Worm (Caenorhabditis elegans): ENCODE measurements around the gene col-162.

DNA sequence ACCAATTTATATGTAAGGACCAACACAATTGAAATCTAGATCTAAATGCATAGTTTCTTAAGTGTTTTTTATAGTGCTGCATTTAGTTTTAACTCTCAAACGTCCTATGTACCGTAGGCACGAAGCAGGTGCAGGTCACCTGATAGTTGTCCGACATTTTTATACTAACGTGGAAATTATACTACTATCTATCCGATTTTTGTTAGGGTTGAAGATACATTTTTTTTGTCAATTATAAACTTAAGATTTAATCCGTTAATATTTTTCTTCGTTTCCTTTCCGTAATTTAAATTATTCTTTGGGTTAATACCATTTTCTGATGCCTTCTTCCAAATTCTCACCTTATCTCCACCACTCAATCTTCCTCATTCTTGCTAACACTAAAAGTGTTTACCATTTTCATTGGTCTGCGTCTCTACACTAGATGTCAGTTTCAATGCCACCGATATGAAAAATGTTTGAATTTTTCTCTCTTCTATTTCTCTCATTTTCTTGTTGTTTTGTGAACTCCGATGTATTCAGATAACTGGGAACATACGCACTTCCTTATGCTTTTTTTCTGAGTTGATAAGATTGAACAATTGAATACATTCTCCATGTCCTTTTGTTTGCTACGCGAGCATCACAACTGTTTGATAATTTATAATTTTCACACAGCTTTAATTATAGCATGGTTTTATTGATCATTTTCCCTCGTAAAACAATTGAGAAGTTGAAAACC is 3.6 kb downstream of the col-162 start, which contains the start of gene Y2H9A.4:
- TF ChIP-seq F13H6.1 (tag; optimal IDR thresholded peaks at IDR 0.05): no peak
- TF ChIP-seq pha-4 (tag; optimal IDR thresholded peaks at IDR 0.05): no peak
- TF ChIP-seq pqm-1 (tag; optimal IDR thresholded peaks at IDR 0.05): no peak
- TF ChIP-seq tbx-2 (tag; optimal IDR thresholded peaks at IDR 0.05): no peak
- TF ChIP-seq ceh-9 (tag; optimal IDR thresholded peaks at IDR 0.05): no peak
- TF ChIP-seq rnt-1 (tag; optimal IDR thresholded peaks at IDR 0.05): no peak
- no peak for TF ChIP-seq ama-1 (optimal IDR thresholded peaks at IDR 0.05)
- TF ChIP-seq ets-4 (tag; optimal IDR thresholded peaks at IDR 0.05): no peak
- TF ChIP-seq lin-11 (tag; optimal IDR thresholded peaks at IDR 0.05): no peak
